Worm (Caenorhabditis elegans) whole organism, mixed stage, embryonic: Measurements from ENCODE around the gene dod-21.

ENCODE experiments used
- bed-3 ChIP-seq: fragments of 200-800 bp; sonication (Bioruptor generic); optimal IDR thresholded peaks from 3 replicates; lab custom pipeline; 2018; ENCODE audit warnings: mild to moderate bottlenecking, missing genetic modification characterization, moderate library complexity, missing compliant biosample characterization
- elt-1 ChIP-seq: sonication (generic microtip); optimal IDR thresholded peaks from 2 replicates; lab custom pipeline; 2017; ENCODE audit warnings: missing genetic modification characterization, mild to moderate bottlenecking, missing compliant biosample characterization, antibody characterized with exemption, moderate library complexity, borderline replicate concordance; ENCODE audit not compliant: insufficient read depth
- lsy-2 ChIP-seq: fragments of 150-350 bp; optimal IDR thresholded peaks from 2 replicates; lab custom pipeline; 2014; ENCODE audit warnings: missing biosample characterization, missing genetic modification characterization
- mls-2 ChIP-seq: sonication (generic microtip); optimal IDR thresholded peaks from 2 replicates; lab custom pipeline; 2016; ENCODE audit warnings: mild to moderate bottlenecking, missing genetic modification characterization, moderate library complexity, missing compliant biosample characterization
- nhr-12 ChIP-seq: fragments of 150-350 bp; optimal IDR thresholded peaks from 2 replicates; lab custom pipeline; 2014; ENCODE audit warnings: missing biosample characterization, missing genetic modification characterization
- nhr-237 ChIP-seq: fragments of 150-350 bp; optimal IDR thresholded peaks from 2 replicates; lab custom pipeline; 2014; ENCODE audit warnings: missing biosample characterization, missing genetic modification characterization
- nhr-76 ChIP-seq: sonication (generic microtip); optimal IDR thresholded peaks from 2 replicates; lab custom pipeline; 2017; ENCODE audit warnings: missing biosample characterization, missing genetic modification characterization
- pha-4 ChIP-seq: fragments of 150-350 bp; optimal IDR thresholded peaks from 2 replicates; lab custom pipeline; 2018; ENCODE audit warnings: missing biosample characterization, missing genetic modification reagents, missing genetic modification characterization
- sem-2 ChIP-seq: fragments of 200-800 bp; sonication (Bioruptor generic); optimal IDR thresholded peaks from 2 replicates; lab custom pipeline; 2018; ENCODE audit warnings: mild to moderate bottlenecking, missing genetic modification characterization, missing compliant biosample characterization
- sptf-1 ChIP-seq: sonication (generic microtip); optimal IDR thresholded peaks from 2 replicates; lab custom pipeline; 2017; ENCODE audit warnings: mild to moderate bottlenecking, missing genetic modification characterization, moderate library complexity, missing compliant biosample characterization
- unc-39 ChIP-seq: fragments of 150-350 bp; optimal IDR thresholded peaks from 2 replicates; lab custom pipeline; 2014; ENCODE audit warnings: missing biosample characterization, missing genetic modification characterization
- unc-62 ChIP-seq: fragments of 150-350 bp; optimal IDR thresholded peaks from 2 replicates; lab custom pipeline; 2014; ENCODE audit warnings: missing biosample characterization, missing genetic modification reagents, missing genetic modification characterization

- TF ChIP-seq nhr-12 (no peak), elt-1 (tag; lab: Kevin White, UChicago) (no peak), unc-62 (GFP tag; lab: Kevin White, UChicago) (no peak), nhr-76 (tag; lab: Kevin White, UChicago) (no peak), nhr-237 (tag; lab: Kevin White, UChicago) (no peak), sem-2 (GFP tag; lab: Kevin White, UChicago) (no peak), pha-4 (tag; lab: Kevin White, UChicago) (no peak), lsy-2 (tag; lab: Kevin White, UChicago) (no peak), unc-39 (tag; lab: Kevin White, UChicago) (no peak), mls-2 (tag; lab: Kevin White, UChicago) (no peak), sptf-1 (no peak), bed-3 (GFP tag; lab: Kevin White, UChicago) (no peak)
These were observed 36.2 kb downstream of the dod-21 start for ce11 chrIV:12972780-12973179.
